Worm (Caenorhabditis elegans) whole organism, L1 larva: Measurements from ENCODE around the gene F37C12.14.
A peak's percentile ranks its signal among the peaks of the same experiment; 100 is the strongest.

ENCODE experiments used
- fos-1 ChIP-seq: fragments of 150-350 bp; optimal IDR thresholded peaks from 2 replicates; lab custom pipeline; 2014; ENCODE audit warnings: missing biosample characterization, missing genetic modification characterization
- nhr-11 ChIP-seq: fragments of 150-350 bp; optimal IDR thresholded peaks from 2 replicates; lab custom pipeline; 2014; ENCODE audit warnings: missing biosample characterization, missing genetic modification characterization
- nhr-12 ChIP-seq: sonication (generic microtip); optimal IDR thresholded peaks from 2 replicates; lab custom pipeline; 2017; ENCODE audit warnings: missing biosample characterization, missing genetic modification characterization
- nhr-90 ChIP-seq: sonication (generic microtip); optimal IDR thresholded peaks from 2 replicates; lab custom pipeline; 2016; ENCODE audit warnings: mild to moderate bottlenecking, missing genetic modification characterization, missing compliant biosample characterization; ENCODE audit not compliant: poor library complexity
- unc-86 ChIP-seq: sonication (generic microtip); optimal IDR thresholded peaks from 2 replicates; lab custom pipeline; 2016; ENCODE audit warnings: missing genetic modification characterization, missing compliant biosample characterization
- ztf-11 ChIP-seq, 2 experiments: sonication (generic microtip); optimal IDR thresholded peaks; 2 replicates each; lab custom pipeline; 2016 to 2017; ENCODE audit warnings: missing genetic modification characterization in 2 of 2, missing biosample characterization in 1 of 2, missing compliant biosample characterization in 1 of 2

DNA sequence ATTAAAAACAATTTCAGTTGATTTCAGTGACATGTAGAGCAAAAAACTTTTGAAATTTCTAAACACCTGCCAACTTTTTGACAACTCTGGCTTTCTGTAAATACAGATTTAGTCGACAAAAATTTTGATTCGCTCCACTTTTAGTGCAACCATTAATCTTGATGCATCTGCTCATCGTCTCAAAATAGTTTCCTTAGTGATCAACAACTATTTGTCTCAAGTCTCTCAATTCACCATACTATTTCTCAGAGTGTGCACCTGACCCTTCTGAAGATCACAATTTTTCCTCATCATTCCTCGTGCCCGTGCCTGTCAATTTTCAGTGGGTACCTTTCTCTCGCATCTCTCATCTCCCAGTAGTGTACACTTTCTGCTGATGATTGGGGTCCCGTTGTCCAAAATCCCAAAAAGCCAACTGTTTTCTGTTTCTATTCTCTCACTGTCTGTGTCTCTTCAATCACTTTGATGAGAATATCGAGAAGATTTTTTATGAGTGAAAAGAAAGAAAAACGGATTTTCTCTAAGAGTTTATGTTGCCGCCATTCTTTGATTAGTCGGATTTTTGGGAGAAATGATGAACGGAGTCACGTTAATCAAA lies 31.6 kb upstream of the F37C12.14 start:
- TF ChIP-seq nhr-11 (peak; percentile 65), ztf-11 (tag; optimal IDR thresholded peaks at IDR 0.05; lab: Kevin White, UChicago) (no peak), fos-1 (tag; lab: Kevin White, UChicago) (no peak), nhr-12 (tag; lab: Kevin White, UChicago) (no peak), unc-86 (tag; lab: Kevin White, UChicago) (no peak), nhr-90 (tag; lab: Kevin White, UChicago) (no peak)
